1 fruit fly cellular context compared by ENCODE assay signal in the genomic region with DNA sequence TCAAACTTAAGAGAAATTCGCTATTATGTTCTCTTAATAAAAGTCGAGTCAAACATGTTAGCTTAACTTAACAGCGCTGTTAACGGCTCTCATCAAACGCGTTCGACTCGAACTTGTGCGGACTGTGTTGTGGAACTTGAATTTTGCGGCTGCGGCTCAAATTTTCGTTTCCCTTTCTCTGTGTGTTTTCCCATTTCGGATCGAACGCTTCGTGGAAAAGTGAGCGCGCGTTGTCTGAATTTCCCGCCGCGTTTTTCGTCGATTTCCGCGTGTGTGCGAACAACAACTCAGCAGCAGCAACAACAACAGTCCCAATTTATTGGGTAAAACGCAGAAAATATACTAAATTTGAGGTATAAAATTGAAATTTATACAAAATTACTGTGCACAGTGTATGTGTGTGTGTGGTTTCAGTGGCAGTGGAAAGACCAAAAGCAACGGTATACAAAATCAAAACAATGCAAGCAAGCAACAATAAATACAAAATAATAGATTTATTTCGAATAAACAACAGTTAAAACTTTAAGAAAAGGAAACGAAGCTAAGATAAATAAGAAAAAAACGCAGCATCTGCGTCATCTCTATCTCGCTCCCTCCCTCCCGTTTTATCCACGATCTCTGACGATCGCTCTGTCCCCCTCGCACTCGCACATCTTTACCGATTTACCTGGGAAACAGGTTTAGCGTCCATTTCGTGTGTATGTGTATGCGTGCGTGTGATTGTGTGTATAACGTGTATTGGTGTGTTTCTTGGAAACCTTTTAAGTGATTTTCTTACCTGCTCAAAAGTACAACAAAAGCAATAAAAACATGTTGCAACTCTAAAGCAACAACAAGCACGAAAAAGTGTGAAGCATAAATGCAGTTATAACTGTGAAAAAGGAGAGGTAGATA.
A peak's percentile ranks its signal among the peaks of the same experiment; 100 is the strongest.
TF ChIP-seq lines count a peak whose summit lies in the region.

A gene (plus strand): TSS at position 175 of the 894 bp plus-strand sequence.

TF ChIP-seq in whole organism, embryonic, 481 proteins besides CTCF, POLR2A, EP300 and RAD21 (continued from another document):
- peak; percentile 20 for TF ChIP-seq psq (GFP tag; optimal IDR thresholded peaks at IDR 0.05; lab: Kevin White, UChicago)
- no peak for TF ChIP-seq CG1792 (GFP tag; optimal IDR thresholded peaks at IDR 0.05; lab: Kevin White, UChicago)
- no peak for TF ChIP-seq wek (GFP tag; optimal IDR thresholded peaks at IDR 0.05; lab: Kevin White, UChicago)
- no peak for TF ChIP-seq bigmax (GFP tag; optimal IDR thresholded peaks at IDR 0.05; lab: Kevin White, UChicago)
- no peak for TF ChIP-seq prd (optimal IDR thresholded peaks at IDR 0.05; lab: Kevin White, UChicago)
- no peak for TF ChIP-seq prd (GFP tag; IDR thresholded peaks at IDR 0.05; lab: Robert Waterston, UW)
- no peak for TF ChIP-seq exex (tag; optimal IDR thresholded peaks at IDR 0.05; lab: Kevin White, UChicago)
- no peak for TF ChIP-seq croc (GFP tag; conservative IDR thresholded peaks at IDR 0.05; lab: Robert Waterston, UW)
- no peak for TF ChIP-seq ssp (GFP tag; IDR thresholded peaks at IDR 0.05; lab: Robert Waterston, UW)
- no peak for TF ChIP-seq CG9876 (GFP tag; optimal IDR thresholded peaks at IDR 0.05; lab: Kevin White, UChicago)
- TF ChIP-seq ab (GFP tag; optimal IDR thresholded peaks at IDR 0.05; lab: Kevin White, UChicago) = no peak
- no peak for TF ChIP-seq CG10366 (GFP tag; IDR thresholded peaks at IDR 0.05; lab: Robert Waterston, UW)
- TF ChIP-seq CG17612 (GFP tag; IDR thresholded peaks at IDR 0.05; lab: Robert Waterston, UW) = no peak
- TF ChIP-seq Side (GFP tag; optimal IDR thresholded peaks at IDR 0.05; lab: Kevin White, UChicago) = no peak
- TF ChIP-seq YL-1 (GFP tag; optimal IDR thresholded peaks at IDR 0.05; lab: Kevin White, UChicago) = peak; percentile 33
- no peak for TF ChIP-seq Abd-B (GFP tag; optimal IDR thresholded peaks at IDR 0.05; lab: Kevin White, UChicago)
- no peak for TF ChIP-seq HmgZ (tag; optimal IDR thresholded peaks at IDR 0.05; lab: Kevin White, UChicago)
- peak; percentile 33 for TF ChIP-seq CG15696 (tag; optimal IDR thresholded peaks at IDR 0.05; lab: Kevin White, UChicago)
- TF ChIP-seq Dp (GFP tag; optimal IDR thresholded peaks at IDR 0.05; lab: Kevin White, UChicago) = no peak
- no peak for TF ChIP-seq CG7963 (GFP tag; IDR thresholded peaks at IDR 0.05; lab: Robert Waterston, UW; ENCODE audit: partially characterized antibody)
- no peak for TF ChIP-seq CG3065 (GFP tag; optimal IDR thresholded peaks at IDR 0.05; lab: Kevin White, UChicago)
- no peak for TF ChIP-seq CG11093 (GFP tag; IDR thresholded peaks at IDR 0.05; lab: Robert Waterston, UW)
- TF ChIP-seq unc-4 (GFP tag; IDR thresholded peaks at IDR 0.05; lab: Robert Waterston, UW; ENCODE audit: partially characterized antibody) = 0 out of 2 replicates have a peak, but pooled peaks have one; percentile 18
- no peak for TF ChIP-seq tap (tag; optimal IDR thresholded peaks at IDR 0.05; lab: Kevin White, UChicago)
- TF ChIP-seq sens (GFP tag; lab: Kevin White, UChicago) = peak; percentile 89
- TF ChIP-seq Dip3 (GFP tag; optimal IDR thresholded peaks at IDR 0.05; lab: Kevin White, UChicago) = no peak
- TF ChIP-seq stwl (tag; optimal IDR thresholded peaks at IDR 0.05; lab: Kevin White, UChicago) = no peak
- peak; percentile 12 for TF ChIP-seq twi (tag; optimal IDR thresholded peaks at IDR 0.05; lab: Kevin White, UChicago)
- no peak for TF ChIP-seq pb (GFP tag; optimal IDR thresholded peaks at IDR 0.05; lab: Kevin White, UChicago)
- TF ChIP-seq CG17359 (tag; optimal IDR thresholded peaks at IDR 0.05; lab: Kevin White, UChicago) = no peak
- no peak for TF ChIP-seq org-1 (GFP tag; optimal IDR thresholded peaks at IDR 0.05; lab: Kevin White, UChicago)
- no peak for TF ChIP-seq CG9437 (GFP tag; optimal IDR thresholded peaks at IDR 0.05; lab: Kevin White, UChicago)
- peak; percentile 22; the same call in 1 of the 2 replicates for TF ChIP-seq CG13287 (GFP tag; IDR thresholded peaks at IDR 0.05; lab: Robert Waterston, UW; ENCODE audit: partially characterized antibody)
- TF ChIP-seq sim (GFP tag; IDR thresholded peaks at IDR 0.05; lab: Robert Waterston, UW) = no peak
- no peak for TF ChIP-seq unpg (GFP tag; optimal IDR thresholded peaks at IDR 0.05; lab: Kevin White, UChicago)
- TF ChIP-seq pita (GFP tag; optimal IDR thresholded peaks at IDR 0.05; lab: Kevin White, UChicago) = no peak
- peak; percentile 41 for TF ChIP-seq ash1 (GFP tag; optimal IDR thresholded peaks at IDR 0.05; lab: Kevin White, UChicago)
- TF ChIP-seq CG31224 (GFP tag; IDR thresholded peaks at IDR 0.05; lab: Robert Waterston, UW) = no peak
- no peak for TF ChIP-seq CG18599 (GFP tag; optimal IDR thresholded peaks at IDR 0.05; lab: Kevin White, UChicago)
- TF ChIP-seq cg (GFP tag; optimal IDR thresholded peaks at IDR 0.05; lab: Kevin White, UChicago) = peak; percentile 83
- no peak for TF ChIP-seq CG4730 (GFP tag; IDR thresholded peaks at IDR 0.05; lab: Robert Waterston, UW)
- peak; percentile 24 for TF ChIP-seq kay (GFP tag; optimal IDR thresholded peaks at IDR 0.05; lab: Kevin White, UChicago)
- TF ChIP-seq Sry-β (GFP tag; optimal IDR thresholded peaks at IDR 0.05; lab: Kevin White, UChicago) = no peak
- TF ChIP-seq dan (GFP tag; IDR thresholded peaks at IDR 0.05; lab: Robert Waterston, UW) = no peak
- TF ChIP-seq fd102C (GFP tag; optimal IDR thresholded peaks at IDR 0.05; lab: Kevin White, UChicago) = peak; percentile 8
- no peak for TF ChIP-seq ap (GFP tag; IDR thresholded peaks at IDR 0.05; lab: Robert Waterston, UW)
- TF ChIP-seq CG15514 (GFP tag; optimal IDR thresholded peaks at IDR 0.05; lab: Kevin White, UChicago) = peak; percentile 16
- TF ChIP-seq run (tag; optimal IDR thresholded peaks at IDR 0.05; lab: Kevin White, UChicago) = no peak
- peak; percentile 24; the same call in 1 of the 2 replicates for TF ChIP-seq vvl (GFP tag; IDR thresholded peaks at IDR 0.05; lab: Robert Waterston, UW)
- TF ChIP-seq CG4854 (GFP tag; optimal IDR thresholded peaks at IDR 0.05; lab: Kevin White, UChicago) = no peak
- no peak for TF ChIP-seq Lpt (GFP tag; optimal IDR thresholded peaks at IDR 0.05; lab: Kevin White, UChicago)
- TF ChIP-seq CG18262 (tag; optimal IDR thresholded peaks at IDR 0.05; lab: Kevin White, UChicago) = no peak
- TF ChIP-seq CG3407 (GFP tag; optimal IDR thresholded peaks at IDR 0.05; lab: Kevin White, UChicago) = no peak
- peak; percentile 43; the same call in 1 of the 2 replicates for TF ChIP-seq amos (GFP tag; IDR thresholded peaks at IDR 0.05; lab: Robert Waterston, UW; ENCODE audit: partially characterized antibody)
- TF ChIP-seq Atf-2 (GFP tag; optimal IDR thresholded peaks at IDR 0.05; lab: Kevin White, UChicago) = no peak
- TF ChIP-seq CG12236 (GFP tag; optimal IDR thresholded peaks at IDR 0.05; lab: Kevin White, UChicago) = no peak
- no peak for TF ChIP-seq gt (GFP tag; IDR thresholded peaks at IDR 0.05; lab: Robert Waterston, UW)
- TF ChIP-seq knrl (GFP tag; IDR thresholded peaks at IDR 0.05; lab: Robert Waterston, UW; ENCODE audit: partially characterized antibody) = no peak
- TF ChIP-seq dmrt11E (tag; optimal IDR thresholded peaks at IDR 0.05; lab: Kevin White, UChicago) = peak; percentile 3
- TF ChIP-seq CG10959 (GFP tag; IDR thresholded peaks at IDR 0.05; lab: Robert Waterston, UW) = no peak
- TF ChIP-seq bbx (GFP tag; IDR thresholded peaks at IDR 0.05; lab: Robert Waterston, UW; ENCODE audit: partially characterized antibody) = peak; percentile 12; the same call in 1 of the 2 replicates
- no peak for TF ChIP-seq Nf-YA (GFP tag; IDR thresholded peaks at IDR 0.05; lab: Robert Waterston, UW)
- no peak for TF ChIP-seq lola (GFP tag; optimal IDR thresholded peaks at IDR 0.05; lab: Kevin White, UChicago)
- TF ChIP-seq CG9609 (GFP tag; optimal IDR thresholded peaks at IDR 0.05; lab: Kevin White, UChicago) = no peak
- TF ChIP-seq Fer2 (tag; optimal IDR thresholded peaks at IDR 0.05; lab: Kevin White, UChicago) = no peak
- no peak for TF ChIP-seq CG10274 (GFP tag; optimal IDR thresholded peaks at IDR 0.05; lab: Kevin White, UChicago)
- no peak for TF ChIP-seq Antp (GFP tag; optimal IDR thresholded peaks at IDR 0.05; lab: Kevin White, UChicago)
- TF ChIP-seq slou (GFP tag; optimal IDR thresholded peaks at IDR 0.05; lab: Kevin White, UChicago) = no peak
- TF ChIP-seq nmo (GFP tag; optimal IDR thresholded peaks at IDR 0.05; lab: Kevin White, UChicago) = peak; percentile 0
- TF ChIP-seq CG14050 (GFP tag; IDR thresholded peaks at IDR 0.05; lab: Robert Waterston, UW) = no peak
- peak; percentile 44 for TF ChIP-seq CG18619 (GFP tag; optimal IDR thresholded peaks at IDR 0.05; lab: Kevin White, UChicago)
- no peak for TF ChIP-seq Camta (GFP tag; optimal IDR thresholded peaks at IDR 0.05; lab: Kevin White, UChicago)
- no peak for TF ChIP-seq CG9817 (tag; optimal IDR thresholded peaks at IDR 0.05; lab: Kevin White, UChicago)
- TF ChIP-seq CG10431 (GFP tag; optimal IDR thresholded peaks at IDR 0.05; lab: Kevin White, UChicago) = peak; percentile 20
- no peak; the same call in 1 of the 2 replicates for TF ChIP-seq crol (GFP tag; IDR thresholded peaks at IDR 0.05; lab: Robert Waterston, UW)
- TF ChIP-seq eyg (GFP tag; optimal IDR thresholded peaks at IDR 0.05; lab: Kevin White, UChicago) = no peak
- no peak for TF ChIP-seq B-H2 (GFP tag; optimal IDR thresholded peaks at IDR 0.05; lab: Kevin White, UChicago)
- no peak for TF ChIP-seq Fer1 (GFP tag; optimal IDR thresholded peaks at IDR 0.05; lab: Kevin White, UChicago)
- peak; percentile 69 for TF ChIP-seq ci (GFP tag; IDR thresholded peaks at IDR 0.05; lab: Robert Waterston, UW)
- no peak for TF ChIP-seq luna (GFP tag; optimal IDR thresholded peaks at IDR 0.05; lab: Kevin White, UChicago)
- no peak for TF ChIP-seq MBD-R2 (GFP tag; IDR thresholded peaks at IDR 0.05; lab: Robert Waterston, UW)
- TF ChIP-seq CG10979 (tag; optimal IDR thresholded peaks at IDR 0.05; lab: Kevin White, UChicago) = no peak
- TF ChIP-seq CG1233 (GFP tag; optimal IDR thresholded peaks at IDR 0.05; lab: Kevin White, UChicago) = no peak
- TF ChIP-seq pho (GFP tag; optimal IDR thresholded peaks at IDR 0.05; lab: Kevin White, UChicago) = no peak
- TF ChIP-seq disco-r (GFP tag; optimal IDR thresholded peaks at IDR 0.05; lab: Kevin White, UChicago) = no peak
- no peak for TF ChIP-seq corto (GFP tag; optimal IDR thresholded peaks at IDR 0.05; lab: Kevin White, UChicago)
- no peak for TF ChIP-seq CG5245 (GFP tag; optimal IDR thresholded peaks at IDR 0.05; lab: Kevin White, UChicago)
- TF ChIP-seq CG2116 (GFP tag; optimal IDR thresholded peaks at IDR 0.05; lab: Kevin White, UChicago) = no peak
- peak; percentile 26 for TF ChIP-seq CG9727 (GFP tag; optimal IDR thresholded peaks at IDR 0.05; lab: Kevin White, UChicago)
- TF ChIP-seq Trl (optimal IDR thresholded peaks at IDR 0.05; lab: Kevin White, UChicago) = peak in 1 of 2 experiments; percentile 42
- TF ChIP-seq Trl (GFP tag; optimal IDR thresholded peaks at IDR 0.05; lab: Kevin White, UChicago) = no peak
- no peak for TF ChIP-seq Hr78 (GFP tag; optimal IDR thresholded peaks at IDR 0.05; lab: Kevin White, UChicago)
- TF ChIP-seq CG13123 (GFP tag; optimal IDR thresholded peaks at IDR 0.05; lab: Kevin White, UChicago) = no peak
- peak; percentile 15 for TF ChIP-seq CG12769 (tag; optimal IDR thresholded peaks at IDR 0.05; lab: Kevin White, UChicago)
- TF ChIP-seq CkIIα-i1 (GFP tag; IDR thresholded peaks at IDR 0.05; lab: Robert Waterston, UW) = no peak
- no peak for TF ChIP-seq onecut (GFP tag; IDR thresholded peaks at IDR 0.05; lab: Robert Waterston, UW)
- no peak for TF ChIP-seq mirr (GFP tag; optimal IDR thresholded peaks at IDR 0.05; lab: Kevin White, UChicago)
- TF ChIP-seq Rfx (GFP tag; IDR thresholded peaks at IDR 0.05; lab: Robert Waterston, UW) = 0 out of 2 replicates have a peak, but pooled peaks have one; percentile 7
- TF ChIP-seq CG5180 (GFP tag; optimal IDR thresholded peaks at IDR 0.05; lab: Kevin White, UChicago) = peak; percentile 98
- no peak for TF ChIP-seq CG4282 (GFP tag; optimal IDR thresholded peaks at IDR 0.05; lab: Kevin White, UChicago)
- TF ChIP-seq ATbp (GFP tag; optimal IDR thresholded peaks at IDR 0.05; lab: Kevin White, UChicago) = no peak
- TF ChIP-seq CG30431 (GFP tag; optimal IDR thresholded peaks at IDR 0.05; lab: Kevin White, UChicago) = no peak
- TF ChIP-seq Hmr (GFP tag; optimal IDR thresholded peaks at IDR 0.05; lab: Kevin White, UChicago) = peak; percentile 2
- peak; percentile 8 for TF ChIP-seq CG2678 (tag; optimal IDR thresholded peaks at IDR 0.05; lab: Kevin White, UChicago)
- peak; percentile 18 for TF ChIP-seq Mad (GFP tag; optimal IDR thresholded peaks at IDR 0.05; lab: Kevin White, UChicago)
- no peak for TF ChIP-seq pfk (GFP tag; optimal IDR thresholded peaks at IDR 0.05; lab: Kevin White, UChicago)
- peak in 1 of 2 experiments; percentile 46 for TF ChIP-seq tll (GFP tag; optimal IDR thresholded peaks at IDR 0.05; lab: Kevin White, UChicago)
- no peak for TF ChIP-seq CG8388 (GFP tag; optimal IDR thresholded peaks at IDR 0.05; lab: Kevin White, UChicago)
- no peak for TF ChIP-seq HmgD (GFP tag; optimal IDR thresholded peaks at IDR 0.05; lab: Kevin White, UChicago)
- TF ChIP-seq sqz (GFP tag; optimal IDR thresholded peaks at IDR 0.05; lab: Kevin White, UChicago) = peak; percentile 89
- no peak for TF ChIP-seq CG8290 (GFP tag; optimal IDR thresholded peaks at IDR 0.05; lab: Kevin White, UChicago)
- TF ChIP-seq CG8290 (tag; optimal IDR thresholded peaks at IDR 0.05; lab: Kevin White, UChicago) = peak in 1 of 2 experiments; percentile 38
- peak; percentile 18 for TF ChIP-seq CG7987 (GFP tag; optimal IDR thresholded peaks at IDR 0.05; lab: Kevin White, UChicago)
- no peak for TF ChIP-seq Lim3 (GFP tag; IDR thresholded peaks at IDR 0.05; lab: Robert Waterston, UW)
- TF ChIP-seq CG2712 (tag; optimal IDR thresholded peaks at IDR 0.05; lab: Kevin White, UChicago) = no peak
- TF ChIP-seq gro (GFP tag; optimal IDR thresholded peaks at IDR 0.05; lab: Kevin White, UChicago) = peak; percentile 4
- TF ChIP-seq HHEX (GFP tag; optimal IDR thresholded peaks at IDR 0.05; lab: Kevin White, UChicago) = no peak
- peak; percentile 24 for TF ChIP-seq CG11723 (GFP tag; optimal IDR thresholded peaks at IDR 0.05; lab: Kevin White, UChicago)
- TF ChIP-seq cas (GFP tag; IDR thresholded peaks at IDR 0.05; lab: Robert Waterston, UW) = no peak
- no peak for TF ChIP-seq HLH54F (GFP tag; optimal IDR thresholded peaks at IDR 0.05; lab: Kevin White, UChicago)
- TF ChIP-seq CG3163 (GFP tag; optimal IDR thresholded peaks at IDR 0.05; lab: Kevin White, UChicago) = peak; percentile 74
- TF ChIP-seq tio (GFP tag; optimal IDR thresholded peaks at IDR 0.05; lab: Kevin White, UChicago) = no peak
